Worm (Caenorhabditis elegans) whole organism, dauer: ENCODE results near the gene melo-3.

Experiments used
- unc-62 ChIP-seq: sonication (generic microtip); optimal IDR thresholded peaks from 2 replicates; lab custom pipeline; 2017; ENCODE audit warnings: missing biosample characterization, missing genetic modification reagents, missing genetic modification characterization

melo-3 gene

ce11 chrV:15014164-15014563 is 22.5 kb downstream of the melo-3 start, which contains the start of gene obr-2:
TSS of gene obr-2 (minus strand) at chrV:15014264.
- TF ChIP-seq unc-62 (GFP tag; lab: Kevin White, UChicago) = no peak

ce11 chrV:15013328-15013727 is 23.3 kb downstream of the melo-3 start:
- no peak for TF ChIP-seq unc-62 (GFP tag; lab: Kevin White, UChicago)

ce11 chrV:15012542-15013301 is 23.9 kb downstream of the melo-3 start:
- TF ChIP-seq unc-62 (GFP tag; lab: Kevin White, UChicago) = no peak

DNA sequence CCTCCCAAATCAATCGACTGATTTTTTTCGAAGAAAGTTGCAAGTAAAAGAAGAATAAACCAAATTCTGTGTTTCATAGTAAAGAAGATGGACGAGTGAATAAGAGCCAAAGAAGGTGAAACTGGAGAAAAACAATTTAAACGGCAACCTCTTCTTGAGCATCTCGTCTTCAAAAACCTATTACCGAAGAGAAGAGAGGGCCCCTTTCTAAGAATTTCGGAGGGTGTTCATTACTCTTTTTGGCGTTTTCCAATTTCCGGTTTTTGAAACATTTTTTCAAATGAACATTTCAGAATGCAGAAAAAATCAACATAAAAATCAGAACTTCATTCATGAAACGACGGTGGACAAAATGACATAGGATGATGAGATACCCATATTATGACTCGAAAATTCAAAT is 25.1 kb downstream of the melo-3 start, which contains the start of gene nmr-2:
Gene nmr-2, minus strand, starts transcription at position 101 of the 400 bp plus-strand sequence.
- no peak for TF ChIP-seq unc-62 (GFP tag; lab: Kevin White, UChicago)

ce11 chrV:15004800-15005199 is 31.9 kb downstream of the melo-3 start, which contains the start of gene hrde-2:
TSS of gene hrde-2 (plus strand) at chrV:15005100.
- TF ChIP-seq unc-62 (GFP tag; lab: Kevin White, UChicago) = no peak

ce11 chrV:15002184-15002690 is 34.4 kb downstream of the melo-3 start, which contains the start of the genes fib-1 and mut-15:
TSS of gene fib-1 (minus strand) at chrV:15002223.
TSS of gene mut-15 (plus strand) at chrV:15002543.
- no peak for TF ChIP-seq unc-62 (GFP tag; lab: Kevin White, UChicago)

DNA sequence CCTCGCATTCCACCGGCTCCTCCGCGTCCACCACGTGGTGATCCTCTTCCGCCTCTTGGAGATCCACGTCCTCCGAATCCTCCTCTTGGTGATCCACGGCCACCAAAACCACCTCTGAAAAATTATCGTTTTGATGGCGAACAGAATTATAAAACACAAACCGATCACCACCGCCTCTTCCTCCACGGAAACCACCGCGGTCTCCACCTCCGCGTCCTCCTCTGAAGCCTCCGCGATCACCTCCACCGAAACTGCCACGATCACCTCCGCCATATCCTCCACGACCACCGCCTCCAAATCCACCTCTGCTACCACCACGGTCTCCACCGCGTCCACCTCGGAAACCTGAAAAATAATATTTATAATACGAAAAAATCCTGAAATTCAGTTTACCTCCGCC is 35.1 kb downstream of the melo-3 start:
- no peak for TF ChIP-seq unc-62 (GFP tag; lab: Kevin White, UChicago)

DNA sequence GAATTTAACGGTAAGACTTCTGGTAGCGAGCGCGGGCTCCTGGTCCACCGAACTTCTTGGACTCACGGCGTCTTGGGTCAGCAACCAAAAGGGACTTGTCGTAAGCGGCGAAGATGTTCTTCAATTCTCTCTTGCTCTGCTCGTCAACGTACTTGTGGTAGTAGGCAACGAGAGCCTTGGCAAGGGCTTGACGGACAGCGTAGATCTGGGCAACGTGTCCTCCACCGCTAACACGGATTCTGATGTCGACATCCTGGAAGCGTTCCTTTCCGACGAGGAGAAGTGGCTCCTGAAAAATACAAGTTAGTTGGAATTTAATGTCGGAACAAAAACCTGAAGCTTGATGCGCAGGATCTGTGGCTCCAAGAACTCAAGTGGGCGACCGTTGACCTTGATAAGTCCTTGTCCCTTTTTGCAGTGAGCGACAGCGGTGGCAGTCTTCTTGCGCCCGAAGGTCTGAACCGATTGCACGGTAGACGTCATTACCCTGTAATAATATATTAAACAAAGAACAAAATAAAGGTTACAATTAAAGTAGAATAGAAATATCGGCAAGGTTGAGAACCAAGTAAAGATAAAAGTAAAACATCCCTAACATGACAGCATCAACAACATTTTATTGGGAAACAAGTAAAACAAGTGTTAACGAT is 36.5 kb downstream of the melo-3 start, which contains the start of gene rps-16:
Gene rps-16, minus strand, starts transcription at position 487 of the 650 bp plus-strand sequence.
- TF ChIP-seq unc-62 (GFP tag; lab: Kevin White, UChicago) = no peak

ce11 chrV:14999485-15000023 is 37.1 kb downstream of the melo-3 start, which contains the start of gene T01C3.11:
TSS of gene T01C3.11 (plus strand) at chrV:14999535.
- TF ChIP-seq unc-62 (GFP tag; lab: Kevin White, UChicago) = no peak

DNA sequence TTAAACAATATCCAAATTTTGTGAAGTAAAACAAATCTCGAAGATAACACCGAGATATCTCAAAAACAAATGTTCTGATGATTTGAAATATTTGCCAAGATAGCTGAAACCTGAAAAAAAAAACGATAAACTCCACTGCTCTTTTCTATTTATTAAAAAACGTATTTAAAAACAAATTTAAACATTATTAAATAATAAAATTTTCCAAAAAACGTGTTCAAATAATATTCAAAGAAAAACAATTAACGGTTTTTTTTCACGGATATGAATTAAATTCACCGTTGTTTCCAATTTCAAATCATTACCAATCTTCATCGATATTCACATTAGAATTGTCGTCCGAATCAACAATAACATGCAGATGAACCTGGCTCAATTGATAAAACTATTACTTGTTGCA is 40.4 kb downstream of the melo-3 start, which contains the start of gene irld-14:
Gene irld-14, plus strand, starts transcription at position 301 of the 400 bp plus-strand sequence.
- no peak for TF ChIP-seq unc-62 (GFP tag; lab: Kevin White, UChicago)

- no peak for TF ChIP-seq unc-62 (GFP tag; lab: Kevin White, UChicago)
These were observed 43.0 kb downstream of the melo-3 start, which contains the start of gene fil-1 for ce11 chrV:14993620-14994019. TSS of gene fil-1 (plus strand) at chrV:14993838.

- no peak for TF ChIP-seq unc-62 (GFP tag; lab: Kevin White, UChicago)
These were observed 44.0 kb downstream of the melo-3 start, which contains the start of gene T01C3.3 for ce11 chrV:14992627-14993117. TSS of gene T01C3.3 (minus strand) at chrV:14992677.

DNA sequence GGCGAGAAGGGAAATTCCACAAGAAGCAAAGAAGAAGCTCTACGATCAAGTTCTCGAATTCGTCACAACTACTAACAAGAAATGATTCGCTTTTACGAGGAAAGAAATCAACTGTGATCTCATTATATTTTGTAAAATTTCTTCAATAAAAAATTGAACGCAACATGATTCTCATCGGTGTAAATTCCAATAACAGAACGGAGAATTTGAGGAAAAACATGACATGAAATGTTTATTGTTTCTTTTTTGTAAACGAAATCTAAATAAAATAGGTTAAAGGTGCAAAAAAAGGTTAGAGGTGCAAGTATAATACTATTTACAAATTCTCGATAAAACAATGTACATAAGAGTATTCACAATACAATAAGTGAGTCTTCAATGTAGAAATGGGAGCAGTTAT is 45.2 kb downstream of the melo-3 start:
- no peak for TF ChIP-seq unc-62 (GFP tag; lab: Kevin White, UChicago)

DNA sequence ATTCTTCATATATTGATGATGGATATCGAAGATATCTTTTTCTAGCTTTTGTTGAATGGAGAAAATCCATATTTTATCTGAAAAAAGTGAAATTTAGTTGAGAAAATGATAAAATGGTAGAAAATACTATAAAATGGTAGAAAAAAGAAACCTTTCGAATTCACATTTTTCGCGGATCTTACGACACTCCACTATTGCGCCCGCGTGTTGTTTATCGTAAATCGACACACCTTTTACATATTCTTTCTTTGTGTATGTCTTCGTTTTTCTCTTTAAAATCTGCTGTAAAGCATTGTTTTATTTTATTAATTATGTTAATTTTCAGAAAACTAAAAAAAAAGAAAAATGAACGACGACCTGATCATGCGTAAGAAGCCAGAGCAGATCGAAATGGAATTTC is 45.8 kb downstream of the melo-3 start, which contains the start of the genes cdt-2 and T01C3.2:
Gene cdt-2, minus strand, starts transcription at position 284 of the 400 bp plus-strand sequence.
Gene T01C3.2, plus strand, starts transcription at position 326 of the 400 bp plus-strand sequence.
- no peak for TF ChIP-seq unc-62 (GFP tag; lab: Kevin White, UChicago)
